Worm (Caenorhabditis elegans) whole organism, young adult: ENCODE results near the gene cpn-2.

ENCODE experiments used
- F10E7.11 ChIP-seq: sonication (generic microtip); optimal IDR thresholded peaks from 2 replicates; lab custom pipeline; 2017; ENCODE audit warnings: mild to moderate bottlenecking, missing genetic modification characterization, moderate library complexity, missing compliant biosample characterization
- Y53G8AR.9 ChIP-seq: fragments of 200-800 bp; sonication (Bioruptor generic); conservative IDR thresholded peaks from 2 replicates; pipeline ENCODE4 v1.3.6; 2022; ENCODE audit warnings: missing genetic modification reagents, missing genetic modification characterization, missing compliant biosample characterization
- Y56A3A.18 ChIP-seq: fragments of 200-800 bp; sonication (Bioruptor generic); IDR thresholded peaks from 2 replicates; pipeline ENCODE4 v1.3.6; 2022; ENCODE audit warnings: missing genetic modification reagents, missing genetic modification characterization, missing compliant biosample characterization
- aptf-2 ChIP-seq: fragments of 200-800 bp; sonication (Bioruptor generic); conservative IDR thresholded peaks from 2 replicates; pipeline ENCODE4 v1.3.6; 2022; ENCODE audit warnings: missing genetic modification reagents, missing genetic modification characterization, missing compliant biosample characterization
- athp-1 ChIP-seq: sonication (generic microtip); optimal IDR thresholded peaks from 2 replicates; lab custom pipeline; 2017; ENCODE audit warnings: mild to moderate bottlenecking, missing genetic modification characterization, missing compliant biosample characterization
- attf-3 ChIP-seq: fragments of 200-800 bp; sonication (Bioruptor generic); conservative IDR thresholded peaks from 2 replicates; pipeline ENCODE4 v1.3.6; 2022; ENCODE audit warnings: missing genetic modification reagents, missing genetic modification characterization, missing compliant biosample characterization
- attf-5 ChIP-seq: fragments of 200-800 bp; sonication (Bioruptor generic); optimal IDR thresholded peaks from 2 replicates; lab custom pipeline; 2018; ENCODE audit warnings: mild to moderate bottlenecking, missing genetic modification characterization, missing compliant biosample characterization
- attf-6 ChIP-seq: fragments of 200-800 bp; sonication (Bioruptor generic); IDR thresholded peaks from 2 replicates; pipeline ENCODE4 v1.3.6; 2022; ENCODE audit warnings: missing genetic modification reagents, missing genetic modification characterization, missing compliant biosample characterization
- cebp-1 ChIP-seq, 2 experiments: fragments of 200-800 bp in 1 of 2; sonication (Bioruptor generic) in 1 of 2; sonication (generic microtip) in 1 of 2; IDR thresholded peaks in 1 of 2; optimal IDR thresholded peaks in 1 of 2; 2 replicates each; pipeline versions ENCODE4 v1.3.6 to Lab custom; 2017 to 2022; ENCODE audit warnings: missing compliant biosample characterization in 2 of 2, missing genetic modification characterization in 2 of 2, mild to moderate bottlenecking in 1 of 2, missing genetic modification reagents in 1 of 2, moderate library complexity in 1 of 2
- ceh-100 ChIP-seq: fragments of 200-800 bp; sonication (Bioruptor generic); IDR thresholded peaks from 2 replicates; pipeline ENCODE4 v1.3.6; 2022; ENCODE audit warnings: missing genetic modification reagents, missing genetic modification characterization, missing compliant biosample characterization
- ceh-91 ChIP-seq: fragments of 200-800 bp; sonication (Bioruptor generic); IDR thresholded peaks from 2 replicates; pipeline ENCODE4 v1.3.6; 2022; ENCODE audit warnings: missing genetic modification reagents, missing genetic modification characterization, missing compliant biosample characterization
- dpff-1 ChIP-seq: sonication (generic microtip); optimal IDR thresholded peaks from 2 replicates; lab custom pipeline; 2017; ENCODE audit warnings: mild to moderate bottlenecking, missing genetic modification characterization, missing compliant biosample characterization
- egl-18 ChIP-seq: fragments of 200-800 bp; sonication (Bioruptor generic); IDR thresholded peaks from 2 replicates; pipeline ENCODE4 v1.3.6; 2022; ENCODE audit warnings: missing genetic modification reagents, missing genetic modification characterization, missing compliant biosample characterization
- fkh-3 ChIP-seq: sonication (generic microtip); optimal IDR thresholded peaks from 2 replicates; lab custom pipeline; 2016; ENCODE audit warnings: mild to moderate bottlenecking, missing genetic modification characterization, missing compliant biosample characterization
- hlh-12 ChIP-seq: sonication (generic microtip); optimal IDR thresholded peaks from 2 replicates; lab custom pipeline; 2016; ENCODE audit warnings: missing genetic modification characterization, missing compliant biosample characterization
- hmg-1.2 ChIP-seq: fragments of 200-800 bp; sonication (Bioruptor generic); IDR thresholded peaks from 2 replicates; pipeline ENCODE4 v1.3.6; 2022; ENCODE audit warnings: missing genetic modification reagents, missing genetic modification characterization, missing compliant biosample characterization
- lir-1 ChIP-seq: fragments of 200-800 bp; sonication (Bioruptor generic); conservative IDR thresholded peaks from 2 replicates; pipeline ENCODE4 v1.3.6; 2022; ENCODE audit warnings: missing genetic modification reagents, missing genetic modification characterization, missing compliant biosample characterization
- lsl-1 ChIP-seq: fragments of 200-800 bp; sonication (Bioruptor generic); optimal IDR thresholded peaks from 2 replicates; lab custom pipeline; 2018; ENCODE audit warnings: mild to moderate bottlenecking, missing genetic modification characterization, moderate library complexity, missing compliant biosample characterization
- madf-10 ChIP-seq: sonication (generic microtip); optimal IDR thresholded peaks from 2 replicates; lab custom pipeline; 2016; ENCODE audit warnings: mild to moderate bottlenecking, missing genetic modification characterization, missing compliant biosample characterization
- mcd-1 ChIP-seq: fragments of 200-800 bp; sonication (Bioruptor generic); IDR thresholded peaks from 2 replicates; pipeline ENCODE4 v1.3.6; 2022; ENCODE audit warnings: missing genetic modification reagents, missing genetic modification characterization, missing compliant biosample characterization
- nfya-2 ChIP-seq: fragments of 200-800 bp; sonication (Bioruptor generic); IDR thresholded peaks from 2 replicates; pipeline ENCODE4 v1.3.6; 2022; ENCODE audit warnings: missing genetic modification reagents, missing genetic modification characterization, missing compliant biosample characterization
- nfyb-1 ChIP-seq: fragments of 200-800 bp; sonication (Bioruptor generic); IDR thresholded peaks from 2 replicates; pipeline ENCODE4 v1.3.6; 2022; ENCODE audit warnings: missing genetic modification reagents, missing genetic modification characterization, missing compliant biosample characterization
- nhr-179 ChIP-seq: sonication (generic microtip); optimal IDR thresholded peaks from 2 replicates; lab custom pipeline; 2016; ENCODE audit warnings: mild to moderate bottlenecking, missing genetic modification characterization, missing compliant biosample characterization
- nhr-80 ChIP-seq: sonication (generic microtip); optimal IDR thresholded peaks from 2 replicates; lab custom pipeline; 2016; ENCODE audit warnings: missing genetic modification characterization, missing compliant biosample characterization
- nhr-90 ChIP-seq: sonication (generic microtip); optimal IDR thresholded peaks from 2 replicates; lab custom pipeline; 2016; ENCODE audit warnings: missing genotype, mild to moderate bottlenecking, missing genetic modification characterization, missing compliant biosample characterization
- pha-4 ChIP-seq: fragments of 150-350 bp; sonication (generic microtip); optimal IDR thresholded peaks from 2 replicates; lab custom pipeline; 2014; ENCODE audit warnings: missing biosample characterization, missing genetic modification reagents, missing genetic modification characterization
- rcor-1 ChIP-seq: fragments of 200-800 bp; sonication (Bioruptor generic); IDR thresholded peaks from 2 replicates; pipeline ENCODE4 v1.3.6; 2022; ENCODE audit warnings: missing genetic modification reagents, missing genetic modification characterization, missing compliant biosample characterization
- rpc-1 ChIP-seq, 2 experiments: fragments of 150-350 bp in 1 of 2; sonication (generic microtip) in 1 of 2; optimal IDR thresholded peaks; 2 replicates each; lab custom pipeline; 2014 to 2018; ENCODE audit warnings: missing biosample characterization in 1 of 2, missing genetic modification characterization in 1 of 2, missing genetic modification reagents in 1 of 2, missing genotype in 1 of 2
- snpc-1.3 ChIP-seq: sonication (generic microtip); optimal IDR thresholded peaks from 2 replicates; lab custom pipeline; 2017; ENCODE audit warnings: missing genetic modification characterization, mild to moderate bottlenecking, missing compliant biosample characterization, antibody characterized with exemption, moderate library complexity, missing genotype, missing genetic modification reagents; ENCODE audit not compliant: insufficient read depth
- snpc-3.4 ChIP-seq: sonication (generic microtip); optimal IDR thresholded peaks from 2 replicates; lab custom pipeline; 2017; ENCODE audit warnings: missing genetic modification characterization, mild to moderate bottlenecking, missing compliant biosample characterization, antibody characterized with exemption, moderate library complexity, missing genotype, missing genetic modification reagents
- somi-1 ChIP-seq: fragments of 200-800 bp; sonication (Bioruptor generic); optimal IDR thresholded peaks from 2 replicates; lab custom pipeline; 2018; ENCODE audit warnings: mild to moderate bottlenecking, missing genetic modification characterization, missing compliant biosample characterization
- tbx-9 ChIP-seq: sonication (generic microtip); optimal IDR thresholded peaks from 2 replicates; lab custom pipeline; 2016; ENCODE audit warnings: borderline replicate concordance, missing genetic modification characterization, inconsistent platforms, missing compliant biosample characterization
- tlf-1 ChIP-seq: fragments of 200-800 bp; sonication (Bioruptor generic); optimal IDR thresholded peaks from 2 replicates; lab custom pipeline; 2018; ENCODE audit warnings: mild to moderate bottlenecking, missing genetic modification characterization, missing compliant biosample characterization
- xnd-1 ChIP-seq: sonication (generic microtip); optimal IDR thresholded peaks from 2 replicates; lab custom pipeline; 2016; ENCODE audit warnings: missing genotype, missing genetic modification reagents, missing genetic modification characterization, missing compliant biosample characterization
- zim-3 ChIP-seq: sonication (generic microtip); optimal IDR thresholded peaks from 2 replicates; lab custom pipeline; 2017; ENCODE audit warnings: mild to moderate bottlenecking, missing genetic modification characterization, moderate library complexity, missing compliant biosample characterization
- ztf-28 ChIP-seq: fragments of 200-800 bp; sonication (Bioruptor generic); IDR thresholded peaks from 2 replicates; pipeline ENCODE4 v1.3.6; 2022; ENCODE audit warnings: missing genetic modification reagents, missing genetic modification characterization, missing compliant biosample characterization
- ztf-6 ChIP-seq: fragments of 200-800 bp; sonication (Bioruptor generic); IDR thresholded peaks from 2 replicates; pipeline ENCODE4 v1.3.6; 2022; ENCODE audit warnings: missing genetic modification reagents, missing genetic modification characterization, missing compliant biosample characterization

cpn-2 gene

ce11 chrII:334828-335227 is 2.8 kb upstream of the cpn-2 start:
- TF ChIP-seq Y53G8AR.9 (no peak), cebp-1 (GFP tag; IDR thresholded peaks at IDR 0.05; lab: Robert Waterston, UW) (no peak), cebp-1 (tag; optimal IDR thresholded peaks at IDR 0.05; lab: Kevin White, UChicago) (no peak), pha-4 (no peak), Y56A3A.18 (GFP tag; lab: Robert Waterston, UW) (no peak), attf-5 (GFP tag; lab: Kevin White, UChicago) (no peak), hmg-1.2 (GFP tag; lab: Robert Waterston, UW) (no peak), snpc-1.3 (tag; lab: Kevin White, UChicago) (no peak), egl-18 (GFP tag; lab: Robert Waterston, UW) (no peak), nhr-179 (tag; lab: Kevin White, UChicago) (no peak), nhr-90 (tag; lab: Kevin White, UChicago) (no peak), ztf-6 (no peak), nhr-80 (tag; lab: Kevin White, UChicago) (no peak), nfyb-1 (GFP tag; lab: Robert Waterston, UW) (no peak), madf-10 (no peak)

- TF ChIP-seq somi-1 (no peak), snpc-3.4 (no peak), hlh-12 (tag; lab: Kevin White, UChicago) (no peak)
These were observed 2.6 kb downstream of the cpn-2 start, which contains the start of gene clc-31 for ce11 chrII:340224-340623. Gene clc-31 (plus strand): TSS chrII:340524.

ce11 chrII:340714-341113 is 3.1 kb downstream of the cpn-2 start:
- TF ChIP-seq Y56A3A.18 (GFP tag; lab: Robert Waterston, UW) = no peak
- TF ChIP-seq zim-3 (tag; lab: Kevin White, UChicago) = no peak
- no peak for TF ChIP-seq aptf-2 (GFP tag; lab: Robert Waterston, UW)
- no peak for TF ChIP-seq rcor-1 (GFP tag; lab: Robert Waterston, UW)
- TF ChIP-seq Y53G8AR.9 = no peak
- no peak for TF ChIP-seq F10E7.11 (tag; lab: Kevin White, UChicago)
- no peak for TF ChIP-seq tbx-9 (tag; lab: Kevin White, UChicago)

- TF ChIP-seq ceh-100 (GFP tag; lab: Robert Waterston, UW) = no peak
- peak; percentile 82; the same call in 1 of the 2 replicates for TF ChIP-seq nfya-2 (GFP tag; lab: Robert Waterston, UW)
- TF ChIP-seq dpff-1 (tag; lab: Kevin White, UChicago) = no peak
- TF ChIP-seq attf-6 (GFP tag; lab: Robert Waterston, UW) = no peak
- peak; percentile 96 for TF ChIP-seq nfyb-1 (GFP tag; lab: Robert Waterston, UW)
- no peak for TF ChIP-seq fkh-3 (tag; lab: Kevin White, UChicago)
- TF ChIP-seq ztf-28 (GFP tag; lab: Robert Waterston, UW) = no peak
These were observed 3.7 kb downstream of the cpn-2 start for ce11 chrII:341282-341681.

- TF ChIP-seq tlf-1 (GFP tag; lab: Kevin White, UChicago) (no peak), mcd-1 (GFP tag; lab: Robert Waterston, UW) (peak; percentile 30; the same call in 1 of the 2 replicates), attf-3 (GFP tag; lab: Robert Waterston, UW) (peak; percentile 97), ceh-91 (GFP tag; lab: Robert Waterston, UW) (no peak), lsl-1 (GFP tag; lab: Kevin White, UChicago) (peak; percentile 64), lir-1 (GFP tag; lab: Robert Waterston, UW) (no peak), rpc-1 (optimal IDR thresholded peaks at IDR 0.05; lab: Kevin White, UChicago) (no peak), rpc-1 (tag; optimal IDR thresholded peaks at IDR 0.05; lab: Kevin White, UChicago) (no peak), xnd-1 (tag; lab: Kevin White, UChicago) (peak; percentile 39), F10E7.11 (tag; lab: Kevin White, UChicago) (no peak), nhr-90 (tag; lab: Kevin White, UChicago) (no peak), athp-1 (tag; lab: Kevin White, UChicago) (no peak)
These were observed 10.2 kb downstream of the cpn-2 start, which contains the start of gene D1069.3 for ce11 chrII:347734-348133. Gene D1069.3 (minus strand): TSS chrII:347891.
